Fruit fly (Drosophila melanogaster) whole organism, embryonic: Measurements from ENCODE around the gene Mrp5.

Experiments used
- Atf-2 ChIP-seq: fragments of 200-800 bp; sonication (Bioruptor generic); optimal IDR thresholded peaks from 2 replicates; lab custom pipeline; 2016; ENCODE audit warnings: missing biosample characterization, missing genetic modification characterization
- Awh ChIP-seq: fragments of 200-800 bp; sonication (Bioruptor generic); IDR thresholded peaks from 2 replicates; pipeline ENCODE4, ENCODE4 v1.3.6; 2022; ENCODE audit warnings: missing biosample characterization, missing genetic modification characterization
- CG10321 ChIP-seq: fragments of 200-800 bp; sonication (Bioruptor generic); IDR thresholded peaks from 2 replicates; pipeline ENCODE4 v1.3.6; 2022; ENCODE audit warnings: missing biosample characterization, missing genetic modification characterization
- CG11093 ChIP-seq: fragments of 200-800 bp; sonication (Bioruptor generic); IDR thresholded peaks from 3 replicates; pipeline ENCODE4 v1.3.6; 2022; ENCODE audit warnings: missing biosample characterization, missing genetic modification characterization
- CG11560 ChIP-seq: fragments of 200-800 bp; sonication (Bioruptor generic); IDR thresholded peaks from 3 replicates; pipeline ENCODE4 v1.3.6; 2022; ENCODE audit warnings: missing biosample characterization, missing genetic modification characterization
- CG12942 ChIP-seq: fragments of 200-800 bp; sonication (Bioruptor generic); optimal IDR thresholded peaks from 3 replicates; lab custom pipeline; 2016; ENCODE audit warnings: missing biosample characterization, missing genetic modification characterization
- CG13424 ChIP-seq: fragments of 200-800 bp; sonication (Bioruptor generic); optimal IDR thresholded peaks from 2 replicates; lab custom pipeline; 2019; ENCODE audit warnings: missing biosample characterization, mild to moderate bottlenecking, missing genetic modification characterization, moderate library complexity
- CG14014 ChIP-seq: fragments of 200-800 bp; sonication (Bioruptor generic); IDR thresholded peaks from 2 replicates; pipeline ENCODE4 v1.3.6; 2022; ENCODE audit warnings: missing biosample characterization, missing genetic modification characterization
- CG18764 ChIP-seq: fragments of 200-800 bp; sonication (Bioruptor generic); optimal IDR thresholded peaks from 3 replicates; lab custom pipeline; 2016; ENCODE audit warnings: missing biosample characterization, missing genetic modification characterization
- CG31224 ChIP-seq: fragments of 200-800 bp; sonication (Bioruptor generic); IDR thresholded peaks from 2 replicates; pipeline ENCODE4 v1.3.6; 2022; ENCODE audit warnings: missing biosample characterization, missing genetic modification characterization
- CG6689 ChIP-seq: fragments of 200-800 bp; sonication (Bioruptor generic); IDR thresholded peaks from 2 replicates; pipeline ENCODE4 v1.3.6; 2022; ENCODE audit warnings: missing biosample characterization, missing genetic modification characterization
- CG8290 ChIP-seq, 3 experiments: fragments of 200-800 bp; sonication (Bioruptor generic); optimal IDR thresholded peaks; 2 replicates each; lab custom pipeline; 2016 to 2019; ENCODE audit warnings: missing biosample characterization in 3 of 3, missing genetic modification characterization in 3 of 3, mild to moderate bottlenecking in 2 of 3, moderate library complexity in 1 of 3
- CG8359 ChIP-seq: fragments of 200-800 bp; sonication (Bioruptor generic); optimal IDR thresholded peaks from 2 replicates; lab custom pipeline; 2017; ENCODE audit warnings: missing biosample characterization, mild to moderate bottlenecking, missing genetic modification characterization, borderline replicate concordance
- Dbx ChIP-seq: fragments of 200-800 bp; sonication (Bioruptor generic); IDR thresholded peaks from 3 replicates; pipeline ENCODE4 v1.3.6; 2022; ENCODE audit warnings: missing biosample characterization, missing genetic modification characterization
- Doc2 ChIP-seq: fragments of 200-800 bp; sonication (Bioruptor generic); IDR thresholded peaks from 2 replicates; pipeline ENCODE4 v1.3.6; 2022; ENCODE audit warnings: missing biosample characterization, missing genetic modification characterization
- Fer1 ChIP-seq: fragments of 200-800 bp; sonication (Bioruptor generic); optimal IDR thresholded peaks from 2 replicates; lab custom pipeline; 2017; ENCODE audit warnings: missing biosample characterization, mild to moderate bottlenecking, missing genetic modification characterization
- HLH4C ChIP-seq: fragments of 200-800 bp; sonication (Bioruptor generic); IDR thresholded peaks from 3 replicates; pipeline ENCODE4 v1.3.6; 2022; ENCODE audit warnings: missing biosample characterization, missing genetic modification characterization; ENCODE audit not compliant: partially characterized antibody
- Hmx ChIP-seq: fragments of 200-800 bp; sonication (Bioruptor generic); optimal IDR thresholded peaks from 2 replicates; lab custom pipeline; 2016; ENCODE audit warnings: missing biosample characterization, missing genetic modification characterization
- Lpt ChIP-seq: fragments of >200 bp; optimal IDR thresholded peaks from 2 replicates; lab custom pipeline; 2018; ENCODE audit warnings: missing biosample characterization, missing genetic modification characterization
- MBD-R2 ChIP-seq: fragments of 200-800 bp; sonication (Bioruptor generic); IDR thresholded peaks from 2 replicates; pipeline ENCODE4 v1.3.6; 2022; ENCODE audit warnings: missing biosample characterization, missing genetic modification characterization
- Mad ChIP-seq: fragments of 200-800 bp; sonication (Bioruptor generic); optimal IDR thresholded peaks from 2 replicates; lab custom pipeline; 2016; ENCODE audit warnings: missing biosample characterization, missing genetic modification characterization
- Max ChIP-seq: fragments of 200-800 bp; sonication (Bioruptor generic); optimal IDR thresholded peaks from 2 replicates; lab custom pipeline; 2016; ENCODE audit warnings: missing biosample characterization, mild to moderate bottlenecking, missing genetic modification characterization
- Mes4 ChIP-seq: fragments of 200-800 bp; sonication (Bioruptor generic); optimal IDR thresholded peaks from 2 replicates; lab custom pipeline; 2016; ENCODE audit warnings: missing biosample characterization, missing genetic modification characterization
- NC2α ChIP-seq: fragments of 200-800 bp; sonication (Bioruptor generic); optimal IDR thresholded peaks from 2 replicates; lab custom pipeline; 2016; ENCODE audit warnings: missing biosample characterization, missing genetic modification characterization
- Rfx ChIP-seq: fragments of 200-800 bp; sonication (Bioruptor generic); IDR thresholded peaks from 2 replicates; pipeline ENCODE4 v1.3.6; 2022; ENCODE audit warnings: missing biosample characterization, missing genetic modification characterization
- Ssrp ChIP-seq: fragments of 200-800 bp; sonication (Bioruptor generic); optimal IDR thresholded peaks from 2 replicates; lab custom pipeline; 2018; ENCODE audit warnings: missing biosample characterization, mild to moderate bottlenecking, missing genetic modification characterization, moderate library complexity
- Usf ChIP-seq: fragments of 200-800 bp; sonication (Bioruptor generic); optimal IDR thresholded peaks from 2 replicates; lab custom pipeline; 2017; ENCODE audit warnings: missing genotype, missing biosample characterization, missing genetic modification characterization
- YL-1 ChIP-seq: fragments of 200-800 bp; sonication (Bioruptor generic); optimal IDR thresholded peaks from 3 replicates; lab custom pipeline; 2017; ENCODE audit warnings: missing biosample characterization, mild to moderate bottlenecking, missing genetic modification characterization
- amos ChIP-seq: fragments of 200-800 bp; sonication (Bioruptor generic); IDR thresholded peaks from 2 replicates; pipeline ENCODE4 v1.3.6; 2022; ENCODE audit warnings: missing biosample characterization, missing genetic modification characterization; ENCODE audit not compliant: partially characterized antibody
- bbx ChIP-seq: fragments of 200-800 bp; sonication (Bioruptor generic); IDR thresholded peaks from 2 replicates; pipeline ENCODE4 v1.3.6; 2022; ENCODE audit warnings: missing biosample characterization, missing genetic modification characterization; ENCODE audit not compliant: partially characterized antibody
- chif ChIP-seq, 2 experiments: fragments of 200-800 bp; sonication (Bioruptor generic); optimal IDR thresholded peaks; 3 replicates each; lab custom pipeline; 2016; ENCODE audit warnings: missing biosample characterization in 2 of 2, missing genetic modification characterization in 2 of 2
- corto ChIP-seq: fragments of 200-800 bp; sonication (Bioruptor generic); optimal IDR thresholded peaks from 2 replicates; lab custom pipeline; 2016; ENCODE audit warnings: missing biosample characterization, mild to moderate bottlenecking, missing genetic modification characterization, moderate library complexity
- ems ChIP-seq: fragments of 200-800 bp; sonication (Bioruptor generic); optimal IDR thresholded peaks from 3 replicates; lab custom pipeline; 2016; ENCODE audit warnings: missing biosample characterization, missing genetic modification characterization
- ewg ChIP-seq: fragments of 200-800 bp; sonication (Bioruptor generic); optimal IDR thresholded peaks from 3 replicates; lab custom pipeline; 2017; ENCODE audit warnings: mild to moderate bottlenecking, missing biosample characterization, missing genetic modification reagents, missing genetic modification characterization
- eyg ChIP-seq: fragments of 200-800 bp; sonication (Bioruptor generic); optimal IDR thresholded peaks from 3 replicates; lab custom pipeline; 2016; ENCODE audit warnings: missing biosample characterization, missing genetic modification characterization
- gem ChIP-seq: fragments of 200-800 bp; sonication (Bioruptor generic); optimal IDR thresholded peaks from 2 replicates; lab custom pipeline; 2019; ENCODE audit warnings: missing biosample characterization, mild to moderate bottlenecking, missing genetic modification characterization, moderate library complexity
- grau ChIP-seq: fragments of 200-800 bp; optimal IDR thresholded peaks from 3 replicates; lab custom pipeline; 2019; ENCODE audit warnings: missing biosample characterization, mild to moderate bottlenecking, missing genetic modification characterization, moderate library complexity
- h ChIP-seq: fragments of >200 bp; optimal IDR thresholded peaks from 2 replicates; lab custom pipeline; 2017
- ind ChIP-seq: fragments of 200-800 bp; sonication (Bioruptor generic); optimal IDR thresholded peaks from 3 replicates; lab custom pipeline; 2016; ENCODE audit warnings: missing biosample characterization, missing genetic modification characterization
- kah ChIP-seq: fragments of 200-800 bp; sonication (Bioruptor generic); optimal IDR thresholded peaks from 2 replicates; lab custom pipeline; 2018; ENCODE audit warnings: missing biosample characterization, mild to moderate bottlenecking, missing genetic modification characterization
- nerfin-2 ChIP-seq: fragments of 200-800 bp; sonication (Bioruptor generic); IDR thresholded peaks from 2 replicates; pipeline ENCODE4 v1.3.6; 2022; ENCODE audit warnings: missing biosample characterization, missing genetic modification characterization; ENCODE audit not compliant: partially characterized antibody
- nom ChIP-seq: fragments of 200-800 bp; sonication (Bioruptor generic); optimal IDR thresholded peaks from 2 replicates; lab custom pipeline; 2017; ENCODE audit warnings: missing biosample characterization, missing genetic modification characterization, mild to moderate bottlenecking, moderate library complexity, missing genetic modification reagents
- otp ChIP-seq: fragments of 200-800 bp; sonication (Bioruptor generic); IDR thresholded peaks from 3 replicates; pipeline ENCODE4, ENCODE4 v1.3.6; 2022; ENCODE audit warnings: missing biosample characterization, missing genetic modification characterization
- sc ChIP-seq, 3 experiments: fragments of >200 bp in 2 of 3; fragments of 200-800 bp in 1 of 3; sonication (Bioruptor generic) in 1 of 3; optimal IDR thresholded peaks; 2 replicates in 2 of 3; 3 replicates in 1 of 3; lab custom pipeline; 2017; ENCODE audit warnings: mild to moderate bottlenecking in 1 of 3, missing biosample characterization in 1 of 3, missing genetic modification characterization in 1 of 3, missing genetic modification reagents in 1 of 3
- seq ChIP-seq: fragments of 200-800 bp; sonication (Bioruptor generic); IDR thresholded peaks from 2 replicates; pipeline ENCODE4 v1.3.6; 2022; ENCODE audit warnings: missing biosample characterization, missing genetic modification characterization
- so ChIP-seq: fragments of 200-800 bp; sonication (Bioruptor generic); IDR thresholded peaks from 3 replicates; pipeline ENCODE4 v1.3.6; 2022; ENCODE audit warnings: missing biosample characterization, missing genetic modification characterization
- ssp ChIP-seq: fragments of 200-800 bp; sonication (Bioruptor generic); IDR thresholded peaks from 2 replicates; pipeline ENCODE4 v1.3.6; 2022; ENCODE audit warnings: missing biosample characterization, missing genetic modification characterization
- wdn ChIP-seq: fragments of 200-800 bp; sonication (Bioruptor generic); IDR thresholded peaks from 2 replicates; pipeline ENCODE4 v1.3.6; 2022; ENCODE audit warnings: missing biosample characterization, missing genetic modification characterization
- z ChIP-seq: fragments of 200-800 bp; sonication (Bioruptor generic); IDR thresholded peaks from 3 replicates; pipeline ENCODE4 v1.3.6; 2022; ENCODE audit warnings: missing biosample characterization, missing genetic modification characterization
- zen ChIP-seq: fragments of 200-800 bp; sonication (Bioruptor generic); optimal IDR thresholded peaks from 3 replicates; lab custom pipeline; 2018; ENCODE audit warnings: missing biosample characterization, mild to moderate bottlenecking, missing genetic modification characterization, moderate library complexity

The Mrp5 gene

dm6 chr3R:19847591-19848256 lies 27.8 kb downstream of the Mrp5 start (continued):
- TF ChIP-seq ind (GFP tag; lab: Kevin White, UChicago): no peak
- TF ChIP-seq kah (GFP tag; lab: Kevin White, UChicago): no peak
- no peak for TF ChIP-seq NC2α (GFP tag; lab: Kevin White, UChicago)
- TF ChIP-seq Mes4 (GFP tag; lab: Kevin White, UChicago): peak; percentile 31
- peak; percentile 29; the same call in 1 of the 2 replicates for TF ChIP-seq Rfx (GFP tag; lab: Robert Waterston, UW)
- TF ChIP-seq gem (tag; lab: Kevin White, UChicago): no peak
- TF ChIP-seq MBD-R2 (GFP tag; lab: Robert Waterston, UW): peak; percentile 30
- TF ChIP-seq CG18764 (GFP tag; lab: Kevin White, UChicago): no peak
- peak; percentile 9 for TF ChIP-seq Atf-2 (GFP tag; lab: Kevin White, UChicago)
- TF ChIP-seq bbx: no peak
- TF ChIP-seq eyg (GFP tag; lab: Kevin White, UChicago): no peak
- TF ChIP-seq corto: no peak
- no peak; the same call in none of the 2 replicates for TF ChIP-seq Awh
- no peak for TF ChIP-seq chif (GFP tag; optimal IDR thresholded peaks at IDR 0.05; lab: Kevin White, UChicago)
- TF ChIP-seq Lpt (GFP tag; lab: Kevin White, UChicago): no peak
- no peak for TF ChIP-seq Mad (GFP tag; lab: Kevin White, UChicago)
- TF ChIP-seq nerfin-2 (GFP tag; lab: Robert Waterston, UW): no peak
- peak; percentile 53 for TF ChIP-seq YL-1 (GFP tag; lab: Kevin White, UChicago)
- TF ChIP-seq CG12942 (GFP tag; lab: Kevin White, UChicago): no peak
- TF ChIP-seq CG14014 (GFP tag; lab: Robert Waterston, UW): peak; percentile 42; the same call in 1 of the 2 replicates
- no peak for TF ChIP-seq ssp (GFP tag; lab: Robert Waterston, UW)
- TF ChIP-seq seq (GFP tag; lab: Robert Waterston, UW): peak; percentile 33; the same call in 1 of the 2 replicates
- TF ChIP-seq Hmx: no peak
- TF ChIP-seq nom (GFP tag; lab: Kevin White, UChicago): no peak
- no peak for TF ChIP-seq CG11093 (GFP tag; lab: Robert Waterston, UW)
- no peak for TF ChIP-seq ems (GFP tag; lab: Kevin White, UChicago)
- no peak for TF ChIP-seq CG8290 (GFP tag; optimal IDR thresholded peaks at IDR 0.05; lab: Kevin White, UChicago)
- peak in 1 of 2 experiments; percentile 61 for TF ChIP-seq CG8290 (tag; optimal IDR thresholded peaks at IDR 0.05; lab: Kevin White, UChicago)
- no peak for TF ChIP-seq grau
- TF ChIP-seq sc (optimal IDR thresholded peaks at IDR 0.05; lab: Kevin White, UChicago): no peak
- TF ChIP-seq sc (GFP tag; optimal IDR thresholded peaks at IDR 0.05; lab: Kevin White, UChicago): peak; percentile 12
- peak; percentile 65 for TF ChIP-seq CG13424
- no peak for TF ChIP-seq ewg (GFP tag; lab: Kevin White, UChicago)
- TF ChIP-seq CG11560 (tag; lab: Robert Waterston, UW): no peak
- no peak for TF ChIP-seq HLH4C
- TF ChIP-seq Usf (GFP tag; lab: Kevin White, UChicago): no peak
- peak; percentile 48; the same call in 1 of the 3 replicates for TF ChIP-seq so
- TF ChIP-seq CG10321 (GFP tag; lab: Robert Waterston, UW): no peak
- TF ChIP-seq Max (GFP tag; lab: Kevin White, UChicago): no peak
- TF ChIP-seq Doc2 (GFP tag; lab: Robert Waterston, UW): no peak
- TF ChIP-seq Dbx (GFP tag; lab: Robert Waterston, UW): no peak
- no peak for TF ChIP-seq CG6689 (GFP tag; lab: Robert Waterston, UW)
- TF ChIP-seq h (lab: Kevin White, UChicago): no peak
- no peak for TF ChIP-seq amos
- TF ChIP-seq wdn: no peak
- no peak for TF ChIP-seq zen
- TF ChIP-seq CG8359 (GFP tag; lab: Kevin White, UChicago): no peak
- peak; percentile 64; the same call in 2 of the 3 replicates for TF ChIP-seq z (GFP tag; lab: Robert Waterston, UW)
- no peak for TF ChIP-seq Ssrp (tag; lab: Kevin White, UChicago)
- peak; percentile 43; the same call in 1 of the 3 replicates for TF ChIP-seq otp (GFP tag; lab: Robert Waterston, UW)
- TF ChIP-seq Fer1 (GFP tag; lab: Kevin White, UChicago): peak; percentile 43
- TF ChIP-seq CG31224 (GFP tag; lab: Robert Waterston, UW): no peak
